Fruit fly (Drosophila melanogaster): Measurements from ENCODE around the gene Sf3a2.

Sf3a2 gene

DNA sequence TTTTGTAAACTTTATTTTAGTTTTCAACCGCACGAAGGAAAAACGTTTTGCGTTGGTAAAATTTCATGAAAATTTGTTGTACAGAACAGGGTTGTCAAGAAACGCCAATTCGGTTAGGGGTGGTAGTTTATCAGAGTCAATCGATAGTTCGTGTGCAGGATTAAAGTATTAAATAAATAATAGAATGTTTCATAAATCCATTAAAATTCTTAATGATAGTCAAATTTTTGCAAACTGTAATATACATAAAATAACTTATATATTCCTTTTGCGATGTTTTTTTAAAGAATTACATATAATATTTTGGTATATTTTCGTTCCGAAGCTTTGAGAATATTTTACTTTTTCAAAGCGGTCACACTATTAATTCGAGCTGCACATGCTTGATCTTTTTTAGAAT is at the start of gene Sf3a2, which contains the start of gene CG42588:
Sf3a2 (minus strand) TSS at position 113 of the 400 bp plus-strand sequence.
CG42588 (plus strand) TSS at position 348 of the 400 bp plus-strand sequence.
- TF ChIP-seq Hr4 (GFP tag; optimal IDR thresholded peaks at IDR 0.05) (no peak), CG3919 (GFP tag; optimal IDR thresholded peaks at IDR 0.05) (no peak), ss (GFP tag; optimal IDR thresholded peaks at IDR 0.05) (no peak), achi (GFP tag; optimal IDR thresholded peaks at IDR 0.05) (no peak), CG8119 (GFP tag; IDR thresholded peaks at IDR 0.05) (no peak), CG11294 (GFP tag; IDR thresholded peaks at IDR 0.05) (no peak), CG8632 (GFP tag; optimal IDR thresholded peaks at IDR 0.05) (no peak), Gug (GFP tag; IDR thresholded peaks at IDR 0.05) (no peak), CG31627 (GFP tag; optimal IDR thresholded peaks at IDR 0.05) (peak; percentile 60), CG10669 (GFP tag; optimal IDR thresholded peaks at IDR 0.05) (no peak), Ets96B (tag; optimal IDR thresholded peaks at IDR 0.05) (no peak), OdsH (GFP tag; optimal IDR thresholded peaks at IDR 0.05) (no peak), CG3032 (tag; optimal IDR thresholded peaks at IDR 0.05) (peak; percentile 58), CG15336 (GFP tag; IDR thresholded peaks at IDR 0.05) (0 out of 2 replicates have a peak, but pooled peaks have one; percentile 20), CG11762 (GFP tag; optimal IDR thresholded peaks at IDR 0.05; ENCODE audit: insufficient read depth) (peak; percentile 6), CG1621 (tag; optimal IDR thresholded peaks at IDR 0.05) (no peak), spab (GFP tag; optimal IDR thresholded peaks at IDR 0.05) (no peak), CG7368 (GFP tag; optimal IDR thresholded peaks at IDR 0.05) (no peak), lz (GFP tag; optimal IDR thresholded peaks at IDR 0.05) (peak; percentile 50), Sox15 (GFP tag; optimal IDR thresholded peaks at IDR 0.05) (peak; percentile 39), Eip78C (GFP tag) (no peak), fd85E (GFP tag; optimal IDR thresholded peaks at IDR 0.05) (no peak), CG11902 (GFP tag; optimal IDR thresholded peaks at IDR 0.05) (peak; percentile 28), CG32006 (GFP tag; optimal IDR thresholded peaks at IDR 0.05) (no peak), CG16779 (tag; optimal IDR thresholded peaks at IDR 0.05) (no peak), esn (GFP tag; optimal IDR thresholded peaks at IDR 0.05) (peak; percentile 52)

DNA sequence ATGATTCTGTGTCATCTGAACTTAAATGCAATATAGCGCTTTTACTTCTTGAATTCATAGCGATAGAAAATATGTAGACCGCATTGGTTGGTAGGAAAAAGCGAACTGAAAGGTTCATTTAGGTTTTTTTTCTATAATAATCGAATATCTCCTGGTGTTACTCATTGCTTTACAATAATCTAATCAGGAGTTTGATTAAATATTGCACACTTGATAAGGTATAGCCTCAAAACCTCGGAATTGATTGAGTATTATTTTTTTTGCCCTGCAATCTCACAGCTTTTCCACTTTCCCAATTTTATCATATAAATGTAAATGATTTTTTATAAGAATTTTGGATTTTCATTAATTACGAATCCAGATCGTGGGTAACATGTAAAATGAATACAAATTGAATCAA is 49.0 kb upstream of the Sf3a2 start, which contains the start of gene CG10943:
CG10943 (minus strand) TSS at position 101 of the 400 bp plus-strand sequence.
- no peak for TF ChIP-seq CG31627 (GFP tag; optimal IDR thresholded peaks at IDR 0.05)
- peak; percentile 14 for TF ChIP-seq vri (GFP tag; optimal IDR thresholded peaks at IDR 0.05)

DNA sequence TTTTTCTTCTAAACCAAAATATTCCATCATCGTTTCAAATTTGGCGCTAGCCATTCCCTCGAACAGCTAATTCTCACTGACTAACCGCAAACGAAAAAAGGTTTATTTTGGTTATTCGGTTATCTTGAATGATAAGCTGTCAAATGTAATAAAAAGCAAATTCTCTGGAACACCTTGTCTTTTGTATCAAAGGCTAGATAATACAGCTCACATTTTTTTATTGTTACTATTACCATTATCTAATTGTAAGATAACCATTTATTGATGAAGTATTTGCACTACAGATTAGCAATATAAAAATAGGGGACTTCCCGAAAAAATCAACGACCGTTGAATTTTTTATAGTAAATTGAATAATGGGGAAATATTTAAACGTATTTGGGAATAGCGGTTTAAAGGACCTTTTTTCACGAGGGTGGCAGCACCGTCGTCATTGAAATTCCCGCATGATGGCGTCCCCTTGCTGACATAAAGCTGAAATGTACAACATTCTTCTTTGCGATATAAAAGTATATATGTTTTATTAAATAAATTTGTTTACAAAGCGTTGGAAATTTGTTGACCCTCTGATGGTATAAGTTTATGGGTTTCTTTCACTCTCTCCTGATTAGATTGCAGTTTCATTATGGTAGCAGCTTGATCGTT is 47.6 kb upstream of the Sf3a2 start, which contains the start of gene CG32107:
CG32107 (minus strand) TSS at position 51 of the 645 bp plus-strand sequence.
- TF ChIP-seq vri (GFP tag; optimal IDR thresholded peaks at IDR 0.05) (peak; percentile 52), Smox (GFP tag; optimal IDR thresholded peaks at IDR 0.05) (no peak), Hr4 (GFP tag; optimal IDR thresholded peaks at IDR 0.05) (no peak), eg (GFP tag; IDR thresholded peaks at IDR 0.05) (no peak), acj6 (GFP tag; optimal IDR thresholded peaks at IDR 0.05) (no peak), CG6163 (GFP tag; IDR thresholded peaks at IDR 0.05) (no peak), Hr38 (GFP tag; optimal IDR thresholded peaks at IDR 0.05) (no peak), topi (GFP tag; optimal IDR thresholded peaks at IDR 0.05) (no peak), CG34406 (GFP tag; optimal IDR thresholded peaks at IDR 0.05) (no peak), Sox14 (GFP tag; optimal IDR thresholded peaks at IDR 0.05) (no peak), Eip75B (GFP tag; optimal IDR thresholded peaks at IDR 0.05) (no peak), Eip78C (GFP tag) (peak; percentile 57), spab (GFP tag; optimal IDR thresholded peaks at IDR 0.05) (no peak)

DNA sequence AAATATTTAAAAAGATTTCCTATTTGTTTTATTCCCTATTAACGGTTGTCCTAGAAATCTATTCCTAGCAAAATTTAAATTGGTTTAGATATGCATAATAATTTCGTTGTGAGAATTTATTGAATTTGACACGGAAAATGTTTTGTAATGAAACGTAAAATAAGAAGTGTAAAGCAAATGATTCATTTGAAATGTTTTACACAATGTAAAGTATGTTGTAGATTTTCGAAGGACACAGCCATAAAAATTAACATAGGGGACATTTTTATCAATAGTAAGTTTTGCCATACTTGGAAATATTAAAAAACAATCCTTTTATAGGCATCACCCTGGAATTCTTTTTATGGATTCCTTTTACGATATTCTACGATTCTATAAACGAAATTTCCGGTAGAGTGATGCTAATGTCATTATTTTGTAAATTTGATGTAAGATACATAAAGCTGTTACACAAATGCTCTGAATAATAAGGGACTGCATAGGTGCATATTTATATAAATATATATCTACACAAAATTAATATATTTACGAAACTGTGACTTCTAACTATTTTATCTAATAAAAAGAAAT is 43.8 kb upstream of the Sf3a2 start:
- TF ChIP-seq CG11294 (GFP tag; IDR thresholded peaks at IDR 0.05) (no peak), Hr4 (GFP tag; optimal IDR thresholded peaks at IDR 0.05) (no peak), dac (GFP tag; optimal IDR thresholded peaks at IDR 0.05) (no peak), CG6163 (GFP tag; IDR thresholded peaks at IDR 0.05) (no peak), CG3919 (GFP tag; optimal IDR thresholded peaks at IDR 0.05) (no peak), CG6792 (GFP tag; optimal IDR thresholded peaks at IDR 0.05) (no peak), CG34406 (GFP tag; optimal IDR thresholded peaks at IDR 0.05) (no peak), CG7368 (GFP tag; optimal IDR thresholded peaks at IDR 0.05) (no peak)
